Worm (Caenorhabditis elegans) whole organism, L2 larva: ENCODE results near the gene pat-4.

Experiments
- C34F6.9 ChIP-seq: fragments of 150-350 bp; optimal IDR thresholded peaks from 2 replicates; lab custom pipeline; 2014; ENCODE audit warnings: missing biosample characterization, missing genetic modification characterization
- F13H6.1 ChIP-seq: sonication (generic microtip); optimal IDR thresholded peaks from 2 replicates; lab custom pipeline; 2016; ENCODE audit warnings: missing genetic modification characterization, missing compliant biosample characterization
- R02D3.7 ChIP-seq: fragments of 150-350 bp; optimal IDR thresholded peaks from 2 replicates; lab custom pipeline; 2014; ENCODE audit warnings: missing biosample characterization, missing genetic modification characterization
- Y55F3AM.14 ChIP-seq: fragments of 200-800 bp; sonication (Bioruptor generic); optimal IDR thresholded peaks from 2 replicates; lab custom pipeline; 2018; ENCODE audit warnings: mild to moderate bottlenecking, missing genetic modification characterization, missing compliant biosample characterization
- ZK546.5 ChIP-seq: sonication (generic microtip); optimal IDR thresholded peaks from 2 replicates; lab custom pipeline; 2017; ENCODE audit warnings: missing biosample characterization, missing genetic modification characterization
- alr-1 ChIP-seq: fragments of 150-350 bp; optimal IDR thresholded peaks from 2 replicates; lab custom pipeline; 2014; ENCODE audit warnings: missing biosample characterization, missing genetic modification characterization
- aly-2 ChIP-seq: fragments of 150-350 bp; optimal IDR thresholded peaks from 2 replicates; lab custom pipeline; 2014; ENCODE audit warnings: missing biosample characterization, missing genetic modification characterization
- ama-1 ChIP-seq: fragments of 150-350 bp; optimal IDR thresholded peaks from 2 replicates; lab custom pipeline; 2018; ENCODE audit warnings: inconsistent platforms
- blmp-1 ChIP-seq: sonication (generic microtip); optimal IDR thresholded peaks from 2 replicates; lab custom pipeline; 2017; ENCODE audit warnings: missing genetic modification characterization, mild to moderate bottlenecking, missing compliant biosample characterization, antibody characterized with exemption, moderate library complexity; ENCODE audit not compliant: insufficient read depth
- ceh-16 ChIP-seq: fragments of 150-350 bp; optimal IDR thresholded peaks from 2 replicates; lab custom pipeline; 2014; ENCODE audit warnings: missing biosample characterization, missing genetic modification characterization
- ceh-82 ChIP-seq: fragments of 150-350 bp; optimal IDR thresholded peaks from 2 replicates; lab custom pipeline; 2014; ENCODE audit warnings: missing biosample characterization, missing genetic modification characterization
- crh-2 ChIP-seq: sonication (generic microtip); optimal IDR thresholded peaks from 2 replicates; lab custom pipeline; 2017; ENCODE audit warnings: missing biosample characterization, missing genetic modification characterization
- dmd-4 ChIP-seq: sonication (generic microtip); optimal IDR thresholded peaks from 2 replicates; lab custom pipeline; 2017; ENCODE audit warnings: missing biosample characterization, missing genetic modification characterization
- egl-27 ChIP-seq: sonication (generic microtip); optimal IDR thresholded peaks from 3 replicates; lab custom pipeline; 2017; ENCODE audit warnings: missing biosample characterization, missing genetic modification reagents, missing genetic modification characterization
- elt-1 ChIP-seq: fragments of 150-350 bp; optimal IDR thresholded peaks from 2 replicates; lab custom pipeline; 2014; ENCODE audit warnings: missing biosample characterization, missing genetic modification characterization
- elt-3 ChIP-seq: sonication (generic microtip); optimal IDR thresholded peaks from 2 replicates; lab custom pipeline; 2017; ENCODE audit warnings: missing biosample characterization, missing genetic modification characterization
- fos-1 ChIP-seq: fragments of 150-350 bp; optimal IDR thresholded peaks from 2 replicates; lab custom pipeline; 2014; ENCODE audit warnings: missing biosample characterization, missing genetic modification characterization
- gmeb-1 ChIP-seq: fragments of 150-350 bp; optimal IDR thresholded peaks from 2 replicates; lab custom pipeline; 2014; ENCODE audit warnings: missing biosample characterization, missing genetic modification characterization
- lin-11 ChIP-seq: fragments of 150-350 bp; sonication (generic microtip); optimal IDR thresholded peaks from 2 replicates; lab custom pipeline; 2014; ENCODE audit warnings: missing biosample characterization, missing genetic modification characterization, inconsistent platforms, mixed read lengths
- lin-13 ChIP-seq: fragments of 150-350 bp; optimal IDR thresholded peaks from 2 replicates; lab custom pipeline; 2014; ENCODE audit warnings: missing biosample characterization, missing genetic modification reagents, missing genetic modification characterization
- lin-39 ChIP-seq: fragments of 150-350 bp; optimal IDR thresholded peaks from 2 replicates; lab custom pipeline; 2014; ENCODE audit warnings: missing biosample characterization, missing genetic modification reagents, missing genetic modification characterization
- lsy-2 ChIP-seq, 2 experiments: fragments of 150-350 bp in 1 of 2; sonication (generic microtip) in 1 of 2; optimal IDR thresholded peaks; 2 replicates each; lab custom pipeline; 2014 to 2017; ENCODE audit warnings: missing biosample characterization in 2 of 2, missing genetic modification characterization in 2 of 2
- mab-5 ChIP-seq: fragments of 150-350 bp; optimal IDR thresholded peaks from 2 replicates; lab custom pipeline; 2014; ENCODE audit warnings: missing biosample characterization, missing genetic modification characterization
- mbf-1 ChIP-seq: sonication (generic microtip); optimal IDR thresholded peaks from 2 replicates; lab custom pipeline; 2017; ENCODE audit warnings: missing biosample characterization, missing genetic modification characterization
- mdl-1 ChIP-seq, 2 experiments: fragments of 150-350 bp in 1 of 2; sonication (generic microtip) in 1 of 2; optimal IDR thresholded peaks; 2 replicates each; lab custom pipeline; 2017; ENCODE audit warnings: missing biosample characterization in 2 of 2, missing genetic modification characterization in 2 of 2
- nhr-10 ChIP-seq: sonication (generic microtip); optimal IDR thresholded peaks from 2 replicates; lab custom pipeline; 2017; ENCODE audit warnings: missing biosample characterization, missing genetic modification characterization
- nhr-11 ChIP-seq: fragments of 150-350 bp; optimal IDR thresholded peaks from 2 replicates; lab custom pipeline; 2014; ENCODE audit warnings: missing biosample characterization, missing genetic modification characterization
- nhr-12 ChIP-seq: fragments of 150-350 bp; optimal IDR thresholded peaks from 2 replicates; lab custom pipeline; 2014; ENCODE audit warnings: missing biosample characterization, missing genetic modification characterization
- nhr-129 ChIP-seq: fragments of 150-350 bp; optimal IDR thresholded peaks from 2 replicates; lab custom pipeline; 2014; ENCODE audit warnings: missing biosample characterization, missing genetic modification characterization
- nhr-21 ChIP-seq: fragments of 150-350 bp; optimal IDR thresholded peaks from 2 replicates; lab custom pipeline; 2014; ENCODE audit warnings: missing biosample characterization, missing genetic modification characterization
- nhr-23 ChIP-seq: fragments of 150-350 bp; optimal IDR thresholded peaks from 2 replicates; lab custom pipeline; 2014; ENCODE audit warnings: missing biosample characterization, missing genetic modification reagents, missing genetic modification characterization
- nhr-237 ChIP-seq: fragments of 150-350 bp; optimal IDR thresholded peaks from 2 replicates; lab custom pipeline; 2014; ENCODE audit warnings: missing biosample characterization, missing genetic modification characterization
- nhr-25 ChIP-seq: fragments of 150-350 bp; sonication (generic microtip); optimal IDR thresholded peaks from 3 replicates; lab custom pipeline; 2014; ENCODE audit warnings: missing biosample characterization, missing genetic modification characterization
- nhr-6 ChIP-seq: fragments of 150-350 bp; optimal IDR thresholded peaks from 2 replicates; lab custom pipeline; 2014; ENCODE audit warnings: missing biosample characterization, missing genetic modification characterization
- nhr-77 ChIP-seq: fragments of 150-350 bp; optimal IDR thresholded peaks from 2 replicates; lab custom pipeline; 2014; ENCODE audit warnings: missing biosample characterization, missing genetic modification characterization
- peb-1 ChIP-seq: fragments of 150-350 bp; optimal IDR thresholded peaks from 2 replicates; lab custom pipeline; 2014; ENCODE audit warnings: missing biosample characterization, missing genetic modification characterization
- sem-4 ChIP-seq: fragments of 150-350 bp; optimal IDR thresholded peaks from 2 replicates; lab custom pipeline; 2014; ENCODE audit warnings: missing biosample characterization, missing genetic modification reagents, missing genetic modification characterization
- skn-1 ChIP-seq: sonication (generic microtip); optimal IDR thresholded peaks from 2 replicates; lab custom pipeline; 2017; ENCODE audit warnings: missing biosample characterization, missing genetic modification characterization
- sma-3 ChIP-seq: sonication (generic microtip); optimal IDR thresholded peaks from 2 replicates; lab custom pipeline; 2016; ENCODE audit warnings: missing genetic modification reagents, missing genetic modification characterization, missing compliant biosample characterization
- sma-9 ChIP-seq, 2 experiments: fragments of 150-350 bp in 1 of 2; sonication (generic microtip) in 1 of 2; optimal IDR thresholded peaks; 2 replicates each; lab custom pipeline; 2014 to 2016; ENCODE audit warnings: missing genetic modification characterization in 2 of 2, mild to moderate bottlenecking in 1 of 2, missing biosample characterization in 1 of 2, missing compliant biosample characterization in 1 of 2, missing genetic modification reagents in 1 of 2, moderate library complexity in 1 of 2
- snpc-4 ChIP-seq: fragments of 150-350 bp; optimal IDR thresholded peaks from 2 replicates; lab custom pipeline; 2014; ENCODE audit warnings: missing biosample characterization, missing genetic modification characterization
- unc-39 ChIP-seq: fragments of 150-350 bp; optimal IDR thresholded peaks from 2 replicates; lab custom pipeline; 2014; ENCODE audit warnings: missing biosample characterization, missing genetic modification characterization
- unc-55 ChIP-seq: fragments of 150-350 bp; sonication (generic microtip); optimal IDR thresholded peaks from 3 replicates; lab custom pipeline; 2014; ENCODE audit warnings: missing biosample characterization, missing genetic modification reagents, missing genetic modification characterization
- unc-62 ChIP-seq: fragments of 150-350 bp; optimal IDR thresholded peaks from 2 replicates; lab custom pipeline; 2014; ENCODE audit warnings: missing biosample characterization, missing genetic modification reagents, missing genetic modification characterization
- zag-1 ChIP-seq: fragments of 150-350 bp; optimal IDR thresholded peaks from 2 replicates; lab custom pipeline; 2014; ENCODE audit warnings: missing biosample characterization, missing genetic modification characterization
- ztf-1 ChIP-seq: fragments of 200-800 bp; sonication (Bioruptor generic); conservative IDR thresholded peaks from 2 replicates; pipeline ENCODE4 v1.3.6; 2022; ENCODE audit warnings: missing genetic modification characterization, missing compliant biosample characterization
- ztf-11 ChIP-seq: sonication (generic microtip); optimal IDR thresholded peaks from 2 replicates; lab custom pipeline; 2017; ENCODE audit warnings: missing biosample characterization, missing genetic modification characterization
- ztf-4 ChIP-seq: fragments of 150-350 bp; optimal IDR thresholded peaks from 2 replicates; lab custom pipeline; 2014; ENCODE audit warnings: missing biosample characterization, missing genetic modification characterization

The pat-4 gene

ce11 chrIII:131627-132026, 37.0 kb upstream of the pat-4 start:
- TF ChIP-seq fos-1 (tag; lab: Kevin White, UChicago) (peak; percentile 54), crh-2 (peak; percentile 60), sma-9 (GFP tag; optimal IDR thresholded peaks at IDR 0.05; lab: Kevin White, UChicago) (no peak), sma-9 (tag; optimal IDR thresholded peaks at IDR 0.05; lab: Kevin White, UChicago) (no peak), elt-1 (tag; lab: Kevin White, UChicago) (no peak), blmp-1 (tag; lab: Kevin White, UChicago) (no peak), lin-11 (no peak), nhr-21 (peak; percentile 16), F13H6.1 (peak; percentile 22), nhr-6 (tag; lab: Kevin White, UChicago) (peak; percentile 31), mdl-1 (tag; optimal IDR thresholded peaks at IDR 0.05; lab: Kevin White, UChicago) (no peak), skn-1 (no peak), ztf-4 (no peak), mab-5 (tag; lab: Kevin White, UChicago) (no peak), nhr-10 (tag; lab: Kevin White, UChicago) (no peak), unc-62 (GFP tag; lab: Kevin White, UChicago) (no peak), sma-3 (GFP tag; lab: Kevin White, UChicago) (no peak), gmeb-1 (tag; lab: Kevin White, UChicago) (peak; percentile 46), snpc-4 (tag; lab: Kevin White, UChicago) (no peak), dmd-4 (tag; lab: Kevin White, UChicago) (no peak), lin-39 (tag; lab: Kevin White, UChicago) (no peak), ztf-11 (no peak), ztf-1 (GFP tag; lab: Robert Waterston, UW) (no peak), nhr-25 (tag; lab: Kevin White, UChicago) (no peak), lin-13 (GFP tag; lab: Kevin White, UChicago) (no peak), C34F6.9 (tag; lab: Kevin White, UChicago) (peak; percentile 83), alr-1 (no peak), nhr-237 (tag; lab: Kevin White, UChicago) (no peak), Y55F3AM.14 (GFP tag; lab: Kevin White, UChicago) (no peak), egl-27 (tag; lab: Kevin White, UChicago) (no peak), ceh-82 (tag; lab: Kevin White, UChicago) (no peak), nhr-77 (tag; lab: Kevin White, UChicago) (no peak), unc-55 (peak; percentile 84), nhr-23 (no peak), aly-2 (tag; lab: Kevin White, UChicago) (no peak), lsy-2 (tag; optimal IDR thresholded peaks at IDR 0.05; lab: Kevin White, UChicago) (peak in 1 of 2 experiments; percentile 75), R02D3.7 (tag; lab: Kevin White, UChicago) (no peak), ceh-16 (no peak), unc-39 (no peak), ZK546.5 (tag; lab: Kevin White, UChicago) (no peak), sem-4 (tag; lab: Kevin White, UChicago) (no peak), mbf-1 (tag; lab: Kevin White, UChicago) (no peak), nhr-129 (tag; lab: Kevin White, UChicago) (peak; percentile 79), zag-1 (tag; lab: Kevin White, UChicago) (peak; percentile 19), ama-1 (lab: Kevin White, UChicago) (no peak), elt-3 (no peak), nhr-11 (tag; lab: Kevin White, UChicago) (no peak), nhr-12 (tag; lab: Kevin White, UChicago) (no peak), peb-1 (tag; lab: Kevin White, UChicago) (no peak)
